Worm (Caenorhabditis elegans) whole organism, L4 larva: ENCODE measurements around the gene F42G4.6.

ENCODE experiments used
- set-16 ChIP-seq: fragments of 200-800 bp; sonication (Bioruptor generic); IDR thresholded peaks from 2 replicates; pipeline ENCODE4 v1.3.6; 2022; ENCODE audit warnings: missing genetic modification reagents, missing genetic modification characterization, missing compliant biosample characterization
- snpc-4 ChIP-seq: fragments of 150-350 bp; optimal IDR thresholded peaks from 2 replicates; lab custom pipeline; 2014; ENCODE audit warnings: missing biosample characterization, missing genetic modification characterization

DNA sequence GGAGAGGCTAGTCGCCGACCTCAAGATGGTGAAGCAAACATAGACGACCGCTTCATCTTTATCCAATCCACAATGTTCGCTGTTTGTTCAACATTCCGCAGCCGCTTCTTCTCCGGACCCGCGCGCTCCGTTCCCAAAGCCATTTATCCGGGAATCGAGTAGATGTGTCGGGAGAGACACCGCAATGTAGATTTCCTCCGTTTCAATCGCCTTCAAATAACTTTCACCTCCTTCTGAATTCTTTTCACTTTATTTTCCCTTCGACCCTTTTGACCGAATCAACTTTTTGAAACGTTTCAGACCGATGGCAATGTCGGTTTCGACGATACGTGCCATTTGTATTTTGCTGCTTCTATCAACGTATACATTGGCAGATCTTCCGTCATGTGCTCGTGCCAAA, 28.5 kb downstream of the F42G4.6 start, which contains the start of gene pqn-32:
- TF ChIP-seq set-16 (GFP tag; lab: Robert Waterston, UW) (no peak), snpc-4 (tag; lab: Kevin White, UChicago) (no peak)
